Fruit fly (Drosophila melanogaster) whole organism, adult: ENCODE data around the gene GstT3.

Source experiments
- Clk ChIP-seq: fragments of 200-800 bp; sonication (Bioruptor generic); optimal IDR thresholded peaks from 2 replicates; lab custom pipeline; 2017; ENCODE audit warnings: missing biosample characterization, missing genetic modification characterization
- Hr96 ChIP-seq: fragments of 200-800 bp; sonication (Bioruptor generic); optimal IDR thresholded peaks from 2 replicates; lab custom pipeline; 2016; ENCODE audit warnings: missing biosample characterization, missing genetic modification characterization
- kay ChIP-seq: fragments of 200-800 bp; sonication (Bioruptor generic); peaks from one replicate; lab custom pipeline; 2016; ENCODE audit warnings: missing biosample characterization, missing genetic modification characterization, borderline replicate concordance

- TF ChIP-seq Hr96 (GFP tag; lab: Kevin White, UChicago) (no peak), kay (no peak), Clk (GFP tag; lab: Kevin White, UChicago) (no peak)
These were observed 18.3 kb upstream of the GstT3 start, which contains the start of gene tbc for dm6 chrX:20448828-20449427.
